Worm (Caenorhabditis elegans): ENCODE results near the gene T16G12.9.

The T16G12.9 gene

ce11 chrIII:10027947-10028346, 50.1 kb downstream of the T16G12.9 start, which contains the start of gene ins-23:
ins-23 (plus strand) TSS chrIII:10028247.
- TF ChIP-seq F13C5.2 (tag; optimal IDR thresholded peaks at IDR 0.05) (no peak), scrt-1 (GFP tag; IDR thresholded peaks at IDR 0.05) (no peak), sea-1 (GFP tag; conservative IDR thresholded peaks at IDR 0.05) (no peak), hnd-1 (tag; optimal IDR thresholded peaks at IDR 0.05) (no peak), tra-4 (tag; optimal IDR thresholded peaks at IDR 0.05) (no peak), hmg-4 (GFP tag; optimal IDR thresholded peaks at IDR 0.05) (no peak), flt-1 (GFP tag; IDR thresholded peaks at IDR 0.05) (no peak), tbx-11 (GFP tag; IDR thresholded peaks at IDR 0.05) (no peak), hmbx-1 (tag; optimal IDR thresholded peaks at IDR 0.05) (no peak), aly-1 (tag; optimal IDR thresholded peaks at IDR 0.05) (no peak), pes-1 (GFP tag; IDR thresholded peaks at IDR 0.05) (no peak), ets-7 (tag; optimal IDR thresholded peaks at IDR 0.05) (no peak), ceh-36 (tag; optimal IDR thresholded peaks at IDR 0.05) (no peak), tbx-37 (GFP tag; conservative IDR thresholded peaks at IDR 0.05) (no peak), ceh-13 (GFP tag; optimal IDR thresholded peaks at IDR 0.05) (no peak), B0310.2 (tag; optimal IDR thresholded peaks at IDR 0.05) (no peak)

Measured in whole organism, early embryonic.